Worm (Caenorhabditis elegans): Measurements from ENCODE around the gene gid-7.

ce11 chrV:3750328-3750727 lies 6.5 kb downstream of the gid-7 start:
- TF ChIP-seq ztf-11 (tag; optimal IDR thresholded peaks at IDR 0.05), result no peak
- TF ChIP-seq ama-1 (optimal IDR thresholded peaks at IDR 0.05), result no peak
- no peak for TF ChIP-seq alr-1 (tag; optimal IDR thresholded peaks at IDR 0.05)
- no peak for TF ChIP-seq aly-2 (tag; optimal IDR thresholded peaks at IDR 0.05)
- TF ChIP-seq ztf-1 (GFP tag; conservative IDR thresholded peaks at IDR 0.05), result no peak
- TF ChIP-seq lin-13 (GFP tag; optimal IDR thresholded peaks at IDR 0.05), result no peak
- no peak for TF ChIP-seq nhr-10 (tag; optimal IDR thresholded peaks at IDR 0.05)

Measured in whole organism, L2 larva.